Worm (Caenorhabditis elegans): ENCODE measurements around the gene T14B4.1.

T14B4.1 gene

ce11 chrII:6782738-6783163, 46.0 kb downstream of the T14B4.1 start:
- no peak for TF ChIP-seq nhr-28 (tag; optimal IDR thresholded peaks at IDR 0.05)
- TF ChIP-seq fos-1 (tag; optimal IDR thresholded peaks at IDR 0.05): no peak
- TF ChIP-seq unc-39 (tag; optimal IDR thresholded peaks at IDR 0.05): no peak
- no peak for TF ChIP-seq ceh-16 (tag; optimal IDR thresholded peaks at IDR 0.05)
- TF ChIP-seq ceh-9 (tag; optimal IDR thresholded peaks at IDR 0.05): no peak
- TF ChIP-seq ceh-28 (tag; optimal IDR thresholded peaks at IDR 0.05): peak; percentile 83
- TF ChIP-seq jun-1 (tag; optimal IDR thresholded peaks at IDR 0.05): peak; percentile 11
- TF ChIP-seq pha-4 (tag; optimal IDR thresholded peaks at IDR 0.05): peak; percentile 77
- no peak for TF ChIP-seq ceh-82 (tag; optimal IDR thresholded peaks at IDR 0.05)
- TF ChIP-seq hmg-11 (tag; optimal IDR thresholded peaks at IDR 0.05): no peak
- TF ChIP-seq ama-1 (optimal IDR thresholded peaks at IDR 0.05): no peak
- TF ChIP-seq aly-2 (tag; optimal IDR thresholded peaks at IDR 0.05): no peak
- peak; percentile 19 for TF ChIP-seq nhr-23 (tag; optimal IDR thresholded peaks at IDR 0.05)
- no peak for TF ChIP-seq R02D3.7 (tag; optimal IDR thresholded peaks at IDR 0.05)
- TF ChIP-seq snpc-4 (tag; optimal IDR thresholded peaks at IDR 0.05): peak; percentile 48
- TF ChIP-seq elt-3 (tag; optimal IDR thresholded peaks at IDR 0.05): no peak
- TF ChIP-seq nhr-12 (tag; optimal IDR thresholded peaks at IDR 0.05): no peak
- TF ChIP-seq elt-2 (tag; optimal IDR thresholded peaks at IDR 0.05): peak; percentile 27
- TF ChIP-seq egl-5 (tag; optimal IDR thresholded peaks at IDR 0.05): peak; percentile 26
- TF ChIP-seq ZK546.5 (tag; optimal IDR thresholded peaks at IDR 0.05): no peak
- TF ChIP-seq nhr-43 (tag; optimal IDR thresholded peaks at IDR 0.05; ENCODE audit: poor library complexity, severe bottlenecking): no peak
- no peak for TF ChIP-seq elt-1 (tag; optimal IDR thresholded peaks at IDR 0.05)
- TF ChIP-seq daf-12 (tag; optimal IDR thresholded peaks at IDR 0.05): no peak
- TF ChIP-seq nhr-76 (tag; optimal IDR thresholded peaks at IDR 0.05): no peak
- TF ChIP-seq ztf-11 (tag; optimal IDR thresholded peaks at IDR 0.05): no peak
- TF ChIP-seq skn-1 (tag; optimal IDR thresholded peaks at IDR 0.05): no peak
- TF ChIP-seq pqm-1 (tag; optimal IDR thresholded peaks at IDR 0.05): no peak
- TF ChIP-seq nhr-11 (tag; optimal IDR thresholded peaks at IDR 0.05): peak; percentile 26
- no peak for TF ChIP-seq unc-62 (GFP tag; optimal IDR thresholded peaks at IDR 0.05)
- peak; percentile 0 for TF ChIP-seq fkh-10 (GFP tag; optimal IDR thresholded peaks at IDR 0.05)
- TF ChIP-seq egl-27 (tag; optimal IDR thresholded peaks at IDR 0.05): no peak
- TF ChIP-seq nhr-77 (tag; optimal IDR thresholded peaks at IDR 0.05): no peak
- TF ChIP-seq eor-1 (tag; optimal IDR thresholded peaks at IDR 0.05): no peak
- TF ChIP-seq lin-39 (tag; optimal IDR thresholded peaks at IDR 0.05): peak; percentile 57
- TF ChIP-seq fkh-2 (tag; optimal IDR thresholded peaks at IDR 0.05): no peak
- no peak for TF ChIP-seq zag-1 (tag; optimal IDR thresholded peaks at IDR 0.05)
- peak; percentile 62 for TF ChIP-seq nhr-25 (tag; optimal IDR thresholded peaks at IDR 0.05)
- no peak for TF ChIP-seq mml-1 (tag; optimal IDR thresholded peaks at IDR 0.05)
- no peak for TF ChIP-seq nhr-67 (tag; optimal IDR thresholded peaks at IDR 0.05)
- TF ChIP-seq nhr-237 (tag; optimal IDR thresholded peaks at IDR 0.05): no peak
- peak; percentile 81 for TF ChIP-seq nfya-1 (tag; optimal IDR thresholded peaks at IDR 0.05; ENCODE audit: insufficient read depth)
- peak; percentile 77 for TF ChIP-seq lin-15B (tag; optimal IDR thresholded peaks at IDR 0.05)
- no peak for TF ChIP-seq mdl-1 (tag; optimal IDR thresholded peaks at IDR 0.05)
- no peak for TF ChIP-seq ztf-4 (tag; optimal IDR thresholded peaks at IDR 0.05)

- TF ChIP-seq nhr-23 (tag; optimal IDR thresholded peaks at IDR 0.05): no peak
- TF ChIP-seq lsy-12 (tag; optimal IDR thresholded peaks at IDR 0.05): no peak
- TF ChIP-seq mml-1 (tag; optimal IDR thresholded peaks at IDR 0.05): no peak
- no peak for TF ChIP-seq mdl-1 (tag; optimal IDR thresholded peaks at IDR 0.05)
- no peak for TF ChIP-seq nhr-25 (tag; optimal IDR thresholded peaks at IDR 0.05)
Measured at ce11 chrII:6783377-6783829, 46.7 kb downstream of the T14B4.1 start, which contains the start of gene gldi-2. gldi-2 (plus strand) TSS chrII:6783427.

All from whole organism, L3 larva.